Fruit fly (Drosophila melanogaster) whole organism, adult: ENCODE data around the gene Jhbp1.

Experiments used
- CG1620 ChIP-seq: fragments of 200-800 bp; sonication (Bioruptor generic); optimal IDR thresholded peaks from 2 replicates; lab custom pipeline; 2016; ENCODE audit warnings: missing biosample characterization, missing genetic modification characterization
- Clk ChIP-seq: fragments of 200-800 bp; sonication (Bioruptor generic); optimal IDR thresholded peaks from 2 replicates; lab custom pipeline; 2017; ENCODE audit warnings: missing biosample characterization, missing genetic modification characterization
- Hr96 ChIP-seq: fragments of 200-800 bp; sonication (Bioruptor generic); optimal IDR thresholded peaks from 2 replicates; lab custom pipeline; 2016; ENCODE audit warnings: missing biosample characterization, missing genetic modification characterization
- bab1 ChIP-seq: fragments of 200-800 bp; sonication (Bioruptor generic); optimal IDR thresholded peaks from 3 replicates; lab custom pipeline; 2019; ENCODE audit warnings: missing biosample characterization, mild to moderate bottlenecking, missing genetic modification characterization, moderate library complexity
- cic ChIP-seq: fragments of 200-800 bp; sonication (Bioruptor generic); optimal IDR thresholded peaks from 2 replicates; lab custom pipeline; 2017; ENCODE audit warnings: missing biosample characterization, mild to moderate bottlenecking, missing genetic modification characterization, moderate library complexity
- kay ChIP-seq: fragments of 200-800 bp; sonication (Bioruptor generic); peaks from one replicate; lab custom pipeline; 2016; ENCODE audit warnings: missing biosample characterization, missing genetic modification characterization, borderline replicate concordance
- ovo ChIP-seq: fragments of 200-800 bp; sonication (Bioruptor generic); optimal IDR thresholded peaks from 2 replicates; lab custom pipeline; 2016; ENCODE audit warnings: missing biosample characterization, missing genetic modification characterization
- pad ChIP-seq: fragments of 200-800 bp; sonication (Bioruptor generic); optimal IDR thresholded peaks from 3 replicates; lab custom pipeline; 2017; ENCODE audit warnings: missing biosample characterization, missing genetic modification characterization, mild to moderate bottlenecking, moderate library complexity, missing genetic modification reagents

DNA sequence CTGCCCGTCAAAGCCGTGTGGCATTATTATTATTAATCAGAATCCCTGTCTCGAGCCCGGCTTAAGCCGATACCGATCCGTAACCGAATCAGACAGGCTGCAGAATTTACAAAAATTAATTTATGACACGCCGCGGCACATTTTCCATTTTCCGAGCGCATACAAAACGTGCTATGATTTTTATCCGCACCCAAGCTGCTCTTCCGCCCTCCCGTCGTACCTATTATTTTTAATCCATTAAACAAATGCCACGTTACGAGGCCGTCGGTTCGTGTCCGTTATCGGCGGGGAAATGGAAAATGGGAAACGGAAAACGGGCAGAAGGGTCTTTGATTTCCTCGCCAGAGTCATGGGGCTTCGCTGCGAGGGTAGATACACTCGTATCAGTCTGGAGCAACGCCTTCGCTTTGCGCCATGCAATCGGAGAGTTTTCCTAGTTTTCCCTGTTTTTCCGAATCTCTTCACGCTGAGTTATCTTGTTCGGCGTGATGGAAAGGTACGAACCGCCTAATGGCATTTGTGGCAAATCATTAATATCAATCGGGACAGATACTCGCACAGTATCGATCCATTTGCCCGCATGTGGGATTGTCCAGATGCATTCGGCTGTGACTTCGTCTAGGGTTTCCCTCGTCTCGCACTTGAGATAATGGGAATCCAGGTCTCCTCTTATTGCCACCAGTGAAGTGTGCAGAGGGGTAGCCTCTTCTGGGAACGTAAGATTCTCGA, 15.0 kb downstream of the Jhbp1 start:
- TF ChIP-seq Hr96 (GFP tag; lab: Kevin White, UChicago) (no peak), CG1620 (GFP tag; lab: Kevin White, UChicago) (no peak), cic (GFP tag; lab: Kevin White, UChicago) (no peak), bab1 (GFP tag; lab: Kevin White, UChicago) (no peak), pad (no peak), Clk (GFP tag; lab: Kevin White, UChicago) (no peak), ovo (GFP tag; lab: Kevin White, UChicago) (no peak), kay (GFP tag; lab: Kevin White, UChicago) (no peak)
